Worm (Caenorhabditis elegans) whole organism, late embryonic: ENCODE measurements around the gene T25C12.3.

ENCODE experiments used
- C38D4.7 ChIP-seq: fragments of 200-800 bp; sonication (Bioruptor generic); optimal IDR thresholded peaks from 2 replicates; lab custom pipeline; 2018; ENCODE audit warnings: mild to moderate bottlenecking, missing genetic modification characterization, moderate library complexity, missing compliant biosample characterization
- F13H6.1 ChIP-seq: sonication (generic microtip); optimal IDR thresholded peaks from 2 replicates; lab custom pipeline; 2016; ENCODE audit warnings: missing genetic modification characterization, missing compliant biosample characterization
- K09A11.1 ChIP-seq: sonication (generic microtip); optimal IDR thresholded peaks from 2 replicates; lab custom pipeline; 2017; ENCODE audit warnings: antibody characterized with exemption, mild to moderate bottlenecking, missing genetic modification characterization, missing compliant biosample characterization; ENCODE audit not compliant: insufficient read depth
- ahr-1 ChIP-seq: sonication (generic microtip); optimal IDR thresholded peaks from 2 replicates; lab custom pipeline; 2016; ENCODE audit warnings: missing genetic modification characterization, missing compliant biosample characterization
- ama-1 ChIP-seq: fragments of 150-350 bp; optimal IDR thresholded peaks from 2 replicates; lab custom pipeline; 2014
- ceh-14 ChIP-seq: sonication (generic microtip); optimal IDR thresholded peaks from 2 replicates; lab custom pipeline; 2016; ENCODE audit warnings: missing genotype, missing genetic modification characterization, missing compliant biosample characterization
- ceh-18 ChIP-seq: sonication (generic microtip); optimal IDR thresholded peaks from 2 replicates; lab custom pipeline; 2016; ENCODE audit warnings: missing genetic modification characterization, missing compliant biosample characterization
- ceh-22 ChIP-seq: sonication (generic microtip); optimal IDR thresholded peaks from 2 replicates; lab custom pipeline; 2017; ENCODE audit warnings: missing biosample characterization, missing genetic modification characterization
- ceh-48 ChIP-seq: sonication (generic microtip); optimal IDR thresholded peaks from 2 replicates; lab custom pipeline; 2016; ENCODE audit warnings: missing genetic modification characterization, inconsistent platforms, missing compliant biosample characterization
- ceh-9 ChIP-seq: sonication (generic microtip); optimal IDR thresholded peaks from 2 replicates; lab custom pipeline; 2016; ENCODE audit warnings: mild to moderate bottlenecking, missing genetic modification characterization, inconsistent platforms, missing compliant biosample characterization
- che-1 ChIP-seq: sonication (generic microtip); optimal IDR thresholded peaks from 2 replicates; lab custom pipeline; 2016; ENCODE audit warnings: mild to moderate bottlenecking, missing genetic modification characterization, missing compliant biosample characterization
- elt-4 ChIP-seq: sonication (generic microtip); optimal IDR thresholded peaks from 2 replicates; lab custom pipeline; 2016; ENCODE audit warnings: missing genetic modification characterization, missing compliant biosample characterization
- ets-4 ChIP-seq: sonication (generic microtip); optimal IDR thresholded peaks from 2 replicates; lab custom pipeline; 2016; ENCODE audit warnings: missing genetic modification characterization, missing compliant biosample characterization
- fax-1 ChIP-seq: sonication (generic microtip); optimal IDR thresholded peaks from 2 replicates; lab custom pipeline; 2016; ENCODE audit warnings: missing genotype, missing genetic modification characterization, missing compliant biosample characterization
- hlh-13 ChIP-seq: fragments of 200-800 bp; sonication (Bioruptor generic); optimal IDR thresholded peaks from 2 replicates; lab custom pipeline; 2018; ENCODE audit warnings: mild to moderate bottlenecking, missing genetic modification characterization, missing compliant biosample characterization
- hlh-30 ChIP-seq: sonication (generic microtip); optimal IDR thresholded peaks from 2 replicates; lab custom pipeline; 2017; ENCODE audit warnings: antibody characterized with exemption, missing genetic modification characterization, missing compliant biosample characterization; ENCODE audit not compliant: insufficient read depth
- hlh-8 ChIP-seq: sonication (generic microtip); optimal IDR thresholded peaks from 2 replicates; lab custom pipeline; 2016; ENCODE audit warnings: missing genotype, missing genetic modification characterization, missing compliant biosample characterization
- lim-6 ChIP-seq: sonication (generic microtip); optimal IDR thresholded peaks from 2 replicates; lab custom pipeline; 2016; ENCODE audit warnings: missing genetic modification characterization, missing compliant biosample characterization
- madf-2 ChIP-seq: sonication (generic microtip); optimal IDR thresholded peaks from 2 replicates; lab custom pipeline; 2017; ENCODE audit warnings: missing genetic modification characterization, missing compliant biosample characterization
- nfya-1 ChIP-seq: sonication (generic microtip); optimal IDR thresholded peaks from 2 replicates; lab custom pipeline; 2017; ENCODE audit warnings: missing genetic modification characterization, mild to moderate bottlenecking, missing compliant biosample characterization, antibody characterized with exemption, moderate library complexity
- nhr-11 ChIP-seq: fragments of 150-350 bp; optimal IDR thresholded peaks from 2 replicates; lab custom pipeline; 2014; ENCODE audit warnings: missing biosample characterization, missing genetic modification characterization
- odd-2 ChIP-seq: sonication (generic microtip); optimal IDR thresholded peaks from 2 replicates; lab custom pipeline; 2017; ENCODE audit warnings: antibody characterized with exemption, mild to moderate bottlenecking, missing genetic modification characterization, missing compliant biosample characterization
- pat-9 ChIP-seq: fragments of 200-800 bp; sonication (Bioruptor generic); optimal IDR thresholded peaks from 2 replicates; lab custom pipeline; 2018; ENCODE audit warnings: mild to moderate bottlenecking, missing genetic modification characterization, moderate library complexity, missing compliant biosample characterization
- pha-2 ChIP-seq: sonication (generic microtip); optimal IDR thresholded peaks from 2 replicates; lab custom pipeline; 2017; ENCODE audit warnings: mild to moderate bottlenecking, missing genetic modification characterization, missing compliant biosample characterization
- pqm-1 ChIP-seq: sonication (generic microtip); optimal IDR thresholded peaks from 2 replicates; lab custom pipeline; 2016; ENCODE audit warnings: missing genetic modification characterization, missing compliant biosample characterization
- pros-1 ChIP-seq: fragments of 150-350 bp; optimal IDR thresholded peaks from 2 replicates; lab custom pipeline; 2014; ENCODE audit warnings: missing biosample characterization, missing genetic modification reagents, missing genetic modification characterization
- rnt-1 ChIP-seq: sonication (generic microtip); optimal IDR thresholded peaks from 2 replicates; lab custom pipeline; 2016; ENCODE audit warnings: missing genetic modification characterization, missing compliant biosample characterization
- sox-2 ChIP-seq: fragments of 200-800 bp; sonication (Bioruptor generic); IDR thresholded peaks from 2 replicates; pipeline ENCODE4 v1.3.6; 2022; ENCODE audit warnings: missing genetic modification reagents, missing genetic modification characterization, missing compliant biosample characterization
- syd-9 ChIP-seq: sonication (generic microtip); optimal IDR thresholded peaks from 2 replicates; lab custom pipeline; 2016; ENCODE audit warnings: mild to moderate bottlenecking, missing genetic modification characterization, moderate library complexity, missing compliant biosample characterization
- unc-3 ChIP-seq, 2 experiments: fragments of 200-800 bp in 1 of 2; sonication (Bioruptor generic) in 1 of 2; sonication (generic microtip) in 1 of 2; conservative IDR thresholded peaks in 1 of 2; optimal IDR thresholded peaks in 1 of 2; 2 replicates each; pipeline versions ENCODE4 v1.3.6 to Lab custom; 2016 to 2022; ENCODE audit warnings: missing compliant biosample characterization in 2 of 2, missing genetic modification characterization in 2 of 2, missing genetic modification reagents in 1 of 2
- ztf-16 ChIP-seq: sonication (generic microtip); optimal IDR thresholded peaks from 2 replicates; lab custom pipeline; 2017; ENCODE audit warnings: missing genetic modification characterization, missing compliant biosample characterization

The T25C12.3 gene

ce11 chrX:11500589-11500988, 790 bp upstream of the T25C12.3 start:
- no peak for TF ChIP-seq elt-4 (tag; lab: Kevin White, UChicago)
- TF ChIP-seq pros-1 (tag; lab: Kevin White, UChicago), result no peak
- no peak for TF ChIP-seq K09A11.1 (tag; lab: Kevin White, UChicago)
- TF ChIP-seq pha-2 (tag; lab: Kevin White, UChicago), result no peak
- no peak for TF ChIP-seq ceh-48

- no peak for TF ChIP-seq ahr-1 (tag; lab: Kevin White, UChicago)
Observed at ce11 chrX:11498871-11499270, 928 bp downstream of the T25C12.3 start.

DNA sequence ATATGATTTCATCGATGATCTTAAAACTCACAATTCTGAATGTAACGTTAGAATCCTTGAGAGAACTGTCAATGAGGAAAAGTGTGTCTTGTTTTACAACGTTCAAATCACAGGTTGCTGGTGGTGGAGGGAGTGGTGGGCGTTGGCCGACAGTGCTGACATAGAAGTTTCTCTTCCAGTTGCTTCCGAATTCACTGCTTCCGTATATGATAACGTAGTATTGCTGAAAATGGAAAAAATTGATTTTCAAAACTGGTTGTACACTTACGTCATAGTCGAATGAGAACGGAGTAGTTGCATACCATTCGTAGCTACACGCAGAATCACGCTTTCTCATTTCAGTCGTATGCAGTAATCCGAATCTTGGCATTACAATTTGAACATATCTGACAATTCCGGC, 8.0 kb downstream of the T25C12.3 start:
- TF ChIP-seq sox-2 (GFP tag; lab: Robert Waterston, UW) (no peak), rnt-1 (tag; lab: Kevin White, UChicago) (no peak), ceh-48 (no peak), ztf-16 (tag; lab: Kevin White, UChicago) (no peak)
- TF ChIP-seq, all 69 proteins: peak for 0

- TF ChIP-seq syd-9 (no peak), hlh-30 (tag; lab: Kevin White, UChicago) (no peak), pros-1 (tag; lab: Kevin White, UChicago) (no peak), ztf-16 (tag; lab: Kevin White, UChicago) (no peak), hlh-13 (GFP tag; lab: Kevin White, UChicago) (no peak), lim-6 (tag; lab: Kevin White, UChicago) (no peak), ama-1 (no peak), fax-1 (tag; lab: Kevin White, UChicago) (no peak), nhr-11 (tag; lab: Kevin White, UChicago) (no peak)
- TF ChIP-seq, all 69 proteins: peak for 0
Observed at ce11 chrX:11489830-11490229, 10.0 kb downstream of the T25C12.3 start, which contains the start of gene spp-21. Gene spp-21 (plus strand): TSS chrX:11490130.

ce11 chrX:11487484-11487883, 12.3 kb downstream of the T25C12.3 start, which contains the start of gene spp-9:
Gene spp-9 (plus strand): TSS chrX:11487784.
- TF ChIP-seq elt-4 (tag; lab: Kevin White, UChicago) (no peak), pqm-1 (tag; lab: Kevin White, UChicago) (no peak)

DNA sequence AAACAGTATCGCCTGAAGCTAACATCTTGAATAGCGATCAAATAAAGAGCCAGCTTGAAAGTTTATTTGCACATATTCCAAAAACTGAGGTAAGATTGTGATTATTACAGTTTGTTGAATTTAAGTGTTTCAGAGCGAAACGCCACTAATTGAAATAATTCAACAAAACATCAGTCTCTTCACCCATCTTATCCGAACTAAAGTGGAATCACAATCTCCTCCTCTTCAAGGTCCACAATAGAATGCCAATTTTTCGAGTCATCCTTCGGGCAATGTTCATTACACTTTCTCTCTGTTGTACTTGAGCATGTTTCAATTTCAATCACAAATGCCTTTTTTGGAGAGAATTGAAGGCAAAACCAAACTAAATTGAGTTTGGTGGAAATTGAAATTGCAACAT, 15.8 kb downstream of the T25C12.3 start:
- TF ChIP-seq elt-4 (tag; lab: Kevin White, UChicago) (no peak), C38D4.7 (GFP tag; lab: Kevin White, UChicago) (no peak), ceh-18 (no peak), nfya-1 (tag; lab: Kevin White, UChicago) (no peak), F13H6.1 (no peak), lim-6 (tag; lab: Kevin White, UChicago) (no peak), pat-9 (tag; lab: Kevin White, UChicago) (no peak), ceh-9 (tag; lab: Kevin White, UChicago) (no peak), ets-4 (tag; lab: Kevin White, UChicago) (no peak), hlh-8 (tag; lab: Kevin White, UChicago) (no peak), pqm-1 (tag; lab: Kevin White, UChicago) (no peak), ceh-14 (tag; lab: Kevin White, UChicago) (no peak), unc-3 (GFP tag; conservative IDR thresholded peaks at IDR 0.05; lab: Robert Waterston, UW) (no peak), unc-3 (tag; optimal IDR thresholded peaks at IDR 0.05; lab: Kevin White, UChicago) (no peak), ahr-1 (tag; lab: Kevin White, UChicago) (no peak), madf-2 (no peak), odd-2 (tag; lab: Kevin White, UChicago) (no peak), che-1 (tag; lab: Kevin White, UChicago) (no peak), ceh-22 (tag; lab: Kevin White, UChicago) (no peak)
